Fruit fly (Drosophila melanogaster): Measurements from ENCODE around the gene ATPsynC.
A peak's percentile ranks its signal among the peaks of the same experiment; 100 is the strongest.

Gene ATPsynC

dm6 chr3R:31218214-31218876 is 1.1 kb downstream of the ATPsynC start:
- TF ChIP-seq CG8478 (optimal IDR thresholded peaks at IDR 0.05) (no peak), CTCF (optimal IDR thresholded peaks at IDR 0.05) (no peak)

DNA sequence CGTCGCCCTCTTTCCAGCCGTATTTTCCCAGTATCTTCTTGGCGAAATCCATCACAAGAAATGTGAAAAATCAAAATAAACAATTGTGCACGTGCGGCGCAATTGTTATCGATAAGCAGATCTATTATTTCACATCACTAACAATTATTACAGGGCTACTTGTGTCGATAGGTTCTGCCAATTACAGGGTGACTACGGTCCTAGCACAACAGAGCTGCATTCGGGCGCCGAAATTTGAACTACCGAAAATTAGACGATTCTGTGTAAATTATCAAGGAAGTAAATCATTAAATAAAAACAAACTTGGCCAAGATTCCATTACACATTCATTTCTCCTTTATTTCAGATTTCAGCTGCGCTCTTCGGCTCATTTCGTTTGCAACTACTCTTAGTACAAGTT is 3.6 kb downstream of the ATPsynC start, which contains the start of gene CG15561:
Gene CG15561, minus strand, starts transcription at position 113 of the 400 bp plus-strand sequence.
- no peak for TF ChIP-seq CTCF (optimal IDR thresholded peaks at IDR 0.05)
- TF ChIP-seq CG8478 (optimal IDR thresholded peaks at IDR 0.05), result no peak

DNA sequence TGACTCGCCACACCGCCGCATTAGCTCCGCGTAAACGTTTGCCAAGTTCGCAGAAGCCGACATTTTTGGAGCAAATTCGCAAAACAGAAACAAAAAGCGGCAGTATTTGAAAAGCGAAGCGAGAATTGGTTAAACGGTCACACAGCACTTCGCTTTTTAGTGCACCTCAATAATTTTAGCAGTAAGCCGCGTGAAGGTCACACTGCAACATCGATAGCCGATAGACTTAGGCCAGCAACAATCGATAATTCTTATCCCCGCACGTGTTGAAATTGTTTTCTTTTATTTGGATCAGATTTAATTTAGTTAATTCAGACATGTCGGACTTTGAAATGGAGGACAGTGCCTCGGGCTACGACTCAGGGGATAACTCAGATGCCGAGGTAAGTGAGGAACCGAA is 6.2 kb downstream of the ATPsynC start, which contains the start of the genes Zwilch and CG1542:
Gene Zwilch, minus strand, starts transcription at position 150 of the 400 bp plus-strand sequence.
Gene CG1542, plus strand, starts transcription at position 232 of the 400 bp plus-strand sequence.
- TF ChIP-seq CG8478 (optimal IDR thresholded peaks at IDR 0.05) (no peak), CTCF (optimal IDR thresholded peaks at IDR 0.05) (peak; percentile 29 to 34)

- TF ChIP-seq CTCF (optimal IDR thresholded peaks at IDR 0.05), result no peak
- no peak for TF ChIP-seq CG8478 (optimal IDR thresholded peaks at IDR 0.05)
These were observed 8.8 kb downstream of the ATPsynC start, which contains the start of gene chp for dm6 chr3R:31210630-31211029. chp (minus strand) TSS chr3R:31210730.

DNA sequence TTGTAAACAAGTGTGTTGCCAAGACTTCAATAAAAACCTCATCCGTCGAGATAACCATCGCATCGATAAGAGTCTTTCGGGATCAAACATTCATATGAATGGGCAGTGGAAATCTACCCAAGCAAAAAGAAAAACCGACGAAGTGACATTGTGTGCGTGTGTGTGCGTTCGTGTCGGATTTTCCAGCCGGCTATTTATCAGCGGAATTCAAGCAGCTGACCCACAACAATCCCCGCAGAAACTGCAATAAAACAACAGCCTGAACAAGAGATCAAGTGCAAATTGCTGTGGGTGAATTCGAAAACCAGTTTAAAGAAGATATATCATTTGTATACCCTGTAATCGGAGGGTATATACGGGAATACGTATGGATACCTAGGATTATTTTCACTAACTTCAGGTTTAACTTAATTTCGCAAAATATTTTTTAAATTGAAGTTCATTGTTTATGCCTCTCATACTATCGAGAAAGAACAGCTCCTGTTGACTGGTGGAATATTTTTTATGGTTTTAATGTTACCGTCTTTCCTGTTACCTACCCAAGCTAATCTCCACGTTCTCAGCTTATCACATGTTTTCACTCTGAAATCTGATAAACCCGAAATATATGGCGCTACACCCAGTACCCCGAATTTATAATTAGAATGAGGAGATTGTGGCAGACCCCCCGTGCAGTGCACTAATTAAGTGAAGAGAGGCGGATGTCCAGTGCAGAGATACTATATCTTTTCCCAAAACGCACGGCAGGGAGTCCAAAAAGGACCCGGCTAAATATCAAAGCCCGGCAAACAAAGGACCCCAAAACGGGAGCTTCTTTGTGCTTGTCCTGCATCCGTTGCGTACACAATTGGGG is 22.1 kb downstream of the ATPsynC start:
- TF ChIP-seq CTCF (optimal IDR thresholded peaks at IDR 0.05), result no peak
- TF ChIP-seq CG8478 (optimal IDR thresholded peaks at IDR 0.05), result no peak

dm6 chr3R:31196731-31197130 is 22.7 kb downstream of the ATPsynC start, which contains the start of gene CG1544:
CG1544 (plus strand) TSS chr3R:31196916.
- TF ChIP-seq CG8478 (optimal IDR thresholded peaks at IDR 0.05) (no peak), CTCF (optimal IDR thresholded peaks at IDR 0.05) (peak in 1 of 2 experiments; percentile 10)

dm6 chr3R:31195695-31196113 is 23.7 kb downstream of the ATPsynC start, which contains the start of gene mesh:
mesh (minus strand) TSS chr3R:31195762.
- no peak for TF ChIP-seq CG8478 (optimal IDR thresholded peaks at IDR 0.05)
- no peak for TF ChIP-seq CTCF (optimal IDR thresholded peaks at IDR 0.05)

DNA sequence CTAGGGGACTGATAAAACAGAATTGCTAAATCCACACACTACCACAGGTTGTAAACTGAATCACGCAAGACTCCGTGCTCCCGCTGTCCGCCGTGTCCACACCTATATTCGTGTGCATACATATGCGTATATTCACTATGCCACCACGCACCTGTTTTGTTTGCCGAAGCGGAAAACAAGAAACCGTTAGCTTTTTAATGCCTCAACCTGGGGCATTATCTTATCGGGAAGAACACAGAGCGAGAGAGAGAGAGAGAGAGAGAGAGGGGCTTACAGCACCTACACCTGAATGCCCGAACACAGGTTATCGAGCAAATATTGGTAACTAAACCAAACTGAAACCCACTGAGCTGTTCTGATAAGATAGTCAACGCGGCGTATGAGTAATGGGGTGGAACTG is 24.8 kb downstream of the ATPsynC start:
- TF ChIP-seq CG8478 (optimal IDR thresholded peaks at IDR 0.05) (no peak), CTCF (optimal IDR thresholded peaks at IDR 0.05) (no peak)

DNA sequence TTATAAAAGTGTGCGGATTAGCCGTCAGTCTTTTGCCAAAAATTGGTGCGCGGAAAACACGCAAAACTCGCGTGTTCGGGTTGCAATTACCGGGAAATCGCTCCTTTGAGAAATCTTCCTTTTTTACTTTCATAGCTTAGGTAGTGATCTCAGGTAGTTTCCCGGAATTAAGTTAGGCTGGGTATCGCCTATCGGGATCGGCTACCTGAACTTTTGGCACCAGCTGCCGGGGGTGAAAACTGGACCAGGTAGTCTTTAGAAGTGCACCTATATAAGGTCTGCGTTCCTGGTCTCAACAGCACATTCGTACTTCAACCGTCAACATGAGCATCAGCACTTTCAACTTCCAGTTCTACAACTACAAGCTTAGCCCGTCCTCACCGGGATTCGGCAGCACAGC is 26.4 kb downstream of the ATPsynC start, which contains the start of gene bnk:
Gene bnk, plus strand, starts transcription at position 301 of the 400 bp plus-strand sequence.
- no peak for TF ChIP-seq CG8478 (optimal IDR thresholded peaks at IDR 0.05)

dm6 chr3R:31181816-31182215 is 37.6 kb downstream of the ATPsynC start:
- TF ChIP-seq CTCF (optimal IDR thresholded peaks at IDR 0.05) (peak; percentile 54 to 77), CG8478 (optimal IDR thresholded peaks at IDR 0.05) (no peak)

DNA sequence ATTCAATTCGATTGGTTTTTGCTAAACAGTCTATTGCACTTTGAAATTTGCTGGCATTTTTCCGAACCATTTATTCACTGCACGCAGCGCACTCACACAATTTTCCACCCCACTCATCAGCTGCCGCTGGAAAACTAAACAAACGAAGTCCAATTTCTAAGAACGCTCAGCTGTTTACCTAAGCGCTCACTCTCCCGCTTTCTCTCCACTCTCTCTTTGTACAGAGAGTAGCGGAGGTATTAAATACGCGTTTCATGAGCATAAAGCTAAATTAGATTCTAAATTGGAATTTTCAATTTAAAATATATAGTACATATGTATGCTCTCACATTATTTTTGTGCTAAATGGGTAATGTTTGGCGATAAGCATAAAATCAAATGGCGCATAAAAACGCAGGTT is 50.5 kb downstream of the ATPsynC start, which contains the start of gene stops:
Gene stops, minus strand, starts transcription at position 139 of the 400 bp plus-strand sequence.
- TF ChIP-seq CTCF (optimal IDR thresholded peaks at IDR 0.05) (no peak), CG8478 (optimal IDR thresholded peaks at IDR 0.05) (no peak)

dm6 chr3R:31168429-31168828 is 51.0 kb downstream of the ATPsynC start:
- no peak for TF ChIP-seq CG8478 (optimal IDR thresholded peaks at IDR 0.05)
- no peak for TF ChIP-seq CTCF (optimal IDR thresholded peaks at IDR 0.05)

Data from S2 (cell line).